Worm (Caenorhabditis elegans): ENCODE data around the gene F52E1.14.

DNA sequence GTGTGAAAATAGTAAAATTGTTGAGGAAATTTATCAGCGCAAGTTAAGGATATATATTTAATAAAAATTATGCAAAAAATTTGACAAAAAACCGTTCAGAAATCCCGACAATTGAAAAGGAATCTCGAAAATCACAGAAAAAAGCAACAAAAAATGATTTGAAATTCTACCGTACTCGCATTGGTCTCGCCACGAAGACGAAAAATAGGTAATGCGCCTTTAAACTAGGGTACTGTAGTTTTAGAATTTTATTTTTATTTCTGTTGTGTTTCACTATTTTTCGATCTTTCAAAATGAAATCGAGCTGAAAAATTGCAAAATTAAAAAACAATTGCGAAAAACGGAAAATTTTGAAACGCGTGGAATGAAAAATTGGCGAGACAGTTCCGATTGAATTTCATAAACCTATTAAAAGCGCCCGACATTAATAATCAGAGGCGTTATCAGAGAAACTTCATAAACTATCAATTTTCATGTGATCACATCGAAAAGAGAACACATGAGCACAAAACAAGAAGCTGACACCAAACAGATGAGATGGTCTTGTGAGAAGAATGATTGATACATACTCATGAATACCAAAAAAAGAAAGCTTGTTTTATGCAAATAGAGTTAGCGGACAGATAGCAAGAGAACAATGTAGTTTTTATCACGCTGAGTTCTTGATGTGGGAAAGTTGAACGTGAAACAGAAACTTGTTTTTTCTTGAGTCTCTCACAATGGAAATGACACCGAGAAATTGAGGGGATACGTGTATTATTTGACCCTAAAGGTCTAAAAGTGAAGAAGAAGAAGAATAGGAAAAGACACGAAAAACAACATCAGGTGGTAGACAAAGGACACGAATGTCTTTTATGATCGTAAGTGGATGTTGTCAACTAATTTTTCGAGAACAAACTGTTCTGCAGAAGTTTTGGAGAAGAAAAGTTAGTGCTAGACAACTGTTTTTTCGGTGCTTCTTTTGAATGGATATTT lies 41.4 kb downstream of the F52E1.14 start:
- no peak for TF ChIP-seq lir-3 (tag; optimal IDR thresholded peaks at IDR 0.05)
- no peak for TF ChIP-seq nhr-237 (tag; optimal IDR thresholded peaks at IDR 0.05)
- peak; percentile 78 for TF ChIP-seq nhr-28 (tag; optimal IDR thresholded peaks at IDR 0.05)
- TF ChIP-seq jun-1 (tag; optimal IDR thresholded peaks at IDR 0.05), result no peak
- peak; percentile 86 for TF ChIP-seq hlh-30 (tag; optimal IDR thresholded peaks at IDR 0.05; ENCODE audit: insufficient read depth)
- peak in 1 of 2 experiments; percentile 44 for TF ChIP-seq mdl-1 (tag; optimal IDR thresholded peaks at IDR 0.05)
- TF ChIP-seq snpc-1.2 (GFP tag; IDR thresholded peaks at IDR 0.05), result 0 out of 2 replicates have a peak, but pooled peaks have one; percentile 36
- no peak for TF ChIP-seq fos-1 (tag; optimal IDR thresholded peaks at IDR 0.05)
